Worm (Caenorhabditis elegans) whole organism, L4 larva: Measurements from ENCODE around the gene cam-1.

Source experiments
- aly-2 ChIP-seq: sonication (generic microtip); optimal IDR thresholded peaks from 2 replicates; lab custom pipeline; 2018; ENCODE audit warnings: missing biosample characterization, missing genetic modification characterization
- ceh-82 ChIP-seq: sonication (generic microtip); optimal IDR thresholded peaks from 2 replicates; lab custom pipeline; 2017; ENCODE audit warnings: missing biosample characterization, missing genetic modification characterization
- egl-27 ChIP-seq: sonication (generic microtip); optimal IDR thresholded peaks from 3 replicates; lab custom pipeline; 2017; ENCODE audit warnings: missing biosample characterization, missing genetic modification reagents, missing genetic modification characterization
- lim-7 ChIP-seq: fragments of 200-800 bp; sonication (Bioruptor generic); IDR thresholded peaks from 2 replicates; pipeline ENCODE4 v1.3.6; 2022; ENCODE audit warnings: missing genetic modification characterization, missing compliant biosample characterization
- lin-1 ChIP-seq: fragments of 200-800 bp; sonication (Bioruptor generic); IDR thresholded peaks from 2 replicates; pipeline ENCODE4 v1.3.6; 2022; ENCODE audit warnings: missing genetic modification reagents, missing genetic modification characterization, missing compliant biosample characterization
- lin-29 ChIP-seq: fragments of 200-800 bp; sonication (Bioruptor generic); IDR thresholded peaks from 2 replicates; pipeline ENCODE4 v1.3.6; 2022; ENCODE audit warnings: missing genetic modification reagents, missing genetic modification characterization, missing compliant biosample characterization
- mxl-2 ChIP-seq: fragments of 200-800 bp; sonication (Bioruptor generic); conservative IDR thresholded peaks from 2 replicates; pipeline ENCODE4 v1.3.6; 2022; ENCODE audit warnings: missing genetic modification reagents, missing genetic modification characterization, missing compliant biosample characterization
- mxl-3 ChIP-seq: fragments of 200-800 bp; sonication (Bioruptor generic); optimal IDR thresholded peaks from 2 replicates; lab custom pipeline; 2018; ENCODE audit warnings: mild to moderate bottlenecking, missing genetic modification characterization, missing compliant biosample characterization
- nhr-102 ChIP-seq: sonication (generic microtip); optimal IDR thresholded peaks from 2 replicates; lab custom pipeline; 2016; ENCODE audit warnings: mild to moderate bottlenecking, missing genetic modification characterization, moderate library complexity, missing compliant biosample characterization
- nhr-6 ChIP-seq: fragments of 150-350 bp; optimal IDR thresholded peaks from 2 replicates; lab custom pipeline; 2014; ENCODE audit warnings: missing biosample characterization, missing genetic modification characterization
- sdz-12 ChIP-seq: fragments of 200-800 bp; sonication (Bioruptor generic); optimal IDR thresholded peaks from 2 replicates; lab custom pipeline; 2018; ENCODE audit warnings: mild to moderate bottlenecking, missing genetic modification characterization, missing compliant biosample characterization
- ztf-11 ChIP-seq: fragments of 150-350 bp; optimal IDR thresholded peaks from 2 replicates; lab custom pipeline; 2014; ENCODE audit warnings: missing biosample characterization, missing genetic modification characterization

DNA sequence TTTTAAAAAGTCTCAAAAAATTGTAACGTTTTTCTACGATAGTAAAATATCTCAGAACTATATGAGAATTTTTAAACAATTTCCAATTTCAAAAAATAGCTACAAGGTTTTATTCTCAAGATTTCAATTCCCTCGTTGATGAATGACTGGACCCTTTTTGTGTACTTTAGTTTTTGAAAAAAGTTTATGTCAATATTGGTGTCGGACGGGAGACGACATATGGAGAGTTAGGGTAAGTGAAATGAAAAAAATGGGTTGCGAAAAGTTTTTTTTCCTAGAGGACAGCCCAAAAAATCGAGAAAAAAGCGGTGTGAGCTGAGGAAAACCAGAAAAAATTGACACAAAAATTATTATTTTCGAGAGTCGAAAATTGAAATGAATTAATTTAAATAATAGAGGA is 29.3 kb downstream of the cam-1 start:
- TF ChIP-seq mxl-2 (GFP tag; lab: Robert Waterston, UW): no peak
- no peak for TF ChIP-seq sdz-12 (GFP tag; lab: Kevin White, UChicago)
- TF ChIP-seq ceh-82 (tag; lab: Kevin White, UChicago): no peak
- TF ChIP-seq mxl-3 (GFP tag; lab: Kevin White, UChicago): no peak
- no peak for TF ChIP-seq nhr-102 (tag; lab: Kevin White, UChicago)
- TF ChIP-seq lim-7 (GFP tag; lab: Robert Waterston, UW): no peak
- no peak for TF ChIP-seq ztf-11 (tag; lab: Kevin White, UChicago)
- TF ChIP-seq egl-27 (tag; lab: Kevin White, UChicago): no peak
- TF ChIP-seq lin-1 (GFP tag; lab: Robert Waterston, UW): no peak
- no peak for TF ChIP-seq lin-29 (GFP tag; lab: Robert Waterston, UW)
- no peak for TF ChIP-seq aly-2 (tag; lab: Kevin White, UChicago)
- no peak for TF ChIP-seq nhr-6 (tag; lab: Kevin White, UChicago)
